Worm (Caenorhabditis elegans) whole organism, mixed stage, embryonic: ENCODE results near the gene exc-15.

Experiments used
- ceh-39 ChIP-seq: fragments of 150-350 bp; optimal IDR thresholded peaks from 2 replicates; lab custom pipeline; 2014; ENCODE audit warnings: missing biosample characterization, missing genetic modification characterization
- elt-1 ChIP-seq: sonication (generic microtip); optimal IDR thresholded peaks from 2 replicates; lab custom pipeline; 2017; ENCODE audit warnings: missing genetic modification characterization, mild to moderate bottlenecking, missing compliant biosample characterization, antibody characterized with exemption, moderate library complexity, borderline replicate concordance; ENCODE audit not compliant: insufficient read depth
- elt-3 ChIP-seq: fragments of 150-350 bp; optimal IDR thresholded peaks from 2 replicates; lab custom pipeline; 2014; ENCODE audit warnings: missing biosample characterization, missing genetic modification characterization
- lin-13 ChIP-seq: fragments of 150-350 bp; optimal IDR thresholded peaks from 2 replicates; lab custom pipeline; 2014; ENCODE audit warnings: missing biosample characterization, missing genetic modification characterization
- nhr-2 ChIP-seq: fragments of 150-350 bp; optimal IDR thresholded peaks from 2 replicates; lab custom pipeline; 2014; ENCODE audit warnings: missing biosample characterization, missing genetic modification characterization
- nhr-76 ChIP-seq: sonication (generic microtip); optimal IDR thresholded peaks from 2 replicates; lab custom pipeline; 2017; ENCODE audit warnings: missing biosample characterization, missing genetic modification characterization
- sem-2 ChIP-seq: fragments of 200-800 bp; sonication (Bioruptor generic); optimal IDR thresholded peaks from 2 replicates; lab custom pipeline; 2018; ENCODE audit warnings: mild to moderate bottlenecking, missing genetic modification characterization, missing compliant biosample characterization
- snpc-4 ChIP-seq: fragments of 150-350 bp; optimal IDR thresholded peaks from 2 replicates; lab custom pipeline; 2014; ENCODE audit warnings: missing biosample characterization, missing genetic modification characterization
- unc-39 ChIP-seq: fragments of 150-350 bp; optimal IDR thresholded peaks from 2 replicates; lab custom pipeline; 2014; ENCODE audit warnings: missing biosample characterization, missing genetic modification characterization
- zip-8 ChIP-seq: fragments of 150-350 bp; optimal IDR thresholded peaks from 2 replicates; lab custom pipeline; 2014; ENCODE audit warnings: missing biosample characterization, missing genetic modification characterization
- ztf-11 ChIP-seq: fragments of 150-350 bp; optimal IDR thresholded peaks from 2 replicates; lab custom pipeline; 2014; ENCODE audit warnings: missing biosample characterization, missing genetic modification characterization

- TF ChIP-seq lin-13 (tag; lab: Kevin White, UChicago) (no peak), elt-1 (tag; lab: Kevin White, UChicago) (no peak), nhr-76 (no peak), snpc-4 (tag; lab: Kevin White, UChicago) (no peak), sem-2 (GFP tag; lab: Kevin White, UChicago) (no peak), unc-39 (tag; lab: Kevin White, UChicago) (no peak), elt-3 (tag; lab: Kevin White, UChicago) (no peak), ceh-39 (tag; lab: Kevin White, UChicago) (no peak), nhr-2 (tag; lab: Kevin White, UChicago) (no peak), ztf-11 (tag; lab: Kevin White, UChicago) (no peak), zip-8 (tag; lab: Kevin White, UChicago) (no peak)
These were observed 21.2 kb downstream of the exc-15 start for ce11 chrV:4504445-4504844.
